Fruit fly (Drosophila melanogaster): ENCODE results near the gene nan.

The nan gene

dm6 chr3L:14190625-14191475 lies 1.4 kb upstream of the nan start, which contains the start of gene nuf:
TSS of gene nuf (plus strand) at chr3L:14190870.
- TF ChIP-seq pan (optimal IDR thresholded peaks at IDR 0.05) (no peak), psq (optimal IDR thresholded peaks at IDR 0.05) (no peak), EcR (GFP tag; optimal IDR thresholded peaks at IDR 0.05) (no peak)

dm6 chr3L:14189957-14190624 lies 643 bp upstream of the nan start:
- TF ChIP-seq Dll (optimal IDR thresholded peaks at IDR 0.05), result no peak

dm6 chr3L:14185049-14185448 lies 4.4 kb downstream of the nan start:
- no peak for TF ChIP-seq usp (GFP tag; optimal IDR thresholded peaks at IDR 0.05)
- no peak for TF ChIP-seq pan (optimal IDR thresholded peaks at IDR 0.05)
- no peak for TF ChIP-seq CG8478 (optimal IDR thresholded peaks at IDR 0.05)
- no peak for TF ChIP-seq Dll (optimal IDR thresholded peaks at IDR 0.05)
- no peak for TF ChIP-seq EcR (GFP tag; optimal IDR thresholded peaks at IDR 0.05)
- TF ChIP-seq psq (optimal IDR thresholded peaks at IDR 0.05), result no peak

dm6 chr3L:14178520-14178919 lies 10.9 kb downstream of the nan start, which contains the start of gene D:
TSS of gene D (minus strand) at chr3L:14178620.
- no peak for TF ChIP-seq Dll (optimal IDR thresholded peaks at IDR 0.05)

- TF ChIP-seq EcR (GFP tag; optimal IDR thresholded peaks at IDR 0.05), result no peak
- TF ChIP-seq Dll (optimal IDR thresholded peaks at IDR 0.05), result peak; percentile 86
- no peak for TF ChIP-seq psq (optimal IDR thresholded peaks at IDR 0.05)
- TF ChIP-seq usp (GFP tag; optimal IDR thresholded peaks at IDR 0.05), result no peak
- TF ChIP-seq CG8478 (optimal IDR thresholded peaks at IDR 0.05), result peak; percentile 83
- no peak for TF ChIP-seq pan (optimal IDR thresholded peaks at IDR 0.05)
These were observed 11.8 kb downstream of the nan start for dm6 chr3L:14177476-14178179.

- no peak for TF ChIP-seq Dll (optimal IDR thresholded peaks at IDR 0.05)
- TF ChIP-seq EcR (GFP tag; optimal IDR thresholded peaks at IDR 0.05), result no peak
- no peak for TF ChIP-seq pan (optimal IDR thresholded peaks at IDR 0.05)
- no peak for TF ChIP-seq CG8478 (optimal IDR thresholded peaks at IDR 0.05)
- TF ChIP-seq psq (optimal IDR thresholded peaks at IDR 0.05), result no peak
- no peak for TF ChIP-seq usp (GFP tag; optimal IDR thresholded peaks at IDR 0.05)
These were observed 15.3 kb downstream of the nan start for dm6 chr3L:14174197-14174596.

- TF ChIP-seq Dll (optimal IDR thresholded peaks at IDR 0.05) (no peak), psq (optimal IDR thresholded peaks at IDR 0.05) (no peak), EcR (GFP tag; optimal IDR thresholded peaks at IDR 0.05) (no peak)
These were observed 16.1 kb downstream of the nan start for dm6 chr3L:14173325-14173724.

dm6 chr3L:14172174-14172940 lies 17.1 kb downstream of the nan start:
- TF ChIP-seq pan (optimal IDR thresholded peaks at IDR 0.05) (no peak), psq (optimal IDR thresholded peaks at IDR 0.05) (no peak), Dll (optimal IDR thresholded peaks at IDR 0.05) (no peak), usp (GFP tag; optimal IDR thresholded peaks at IDR 0.05) (no peak), EcR (GFP tag; optimal IDR thresholded peaks at IDR 0.05) (no peak), CG8478 (optimal IDR thresholded peaks at IDR 0.05) (no peak)

dm6 chr3L:14170531-14170930 lies 18.9 kb downstream of the nan start:
- no peak for TF ChIP-seq usp (GFP tag; optimal IDR thresholded peaks at IDR 0.05)
- no peak for TF ChIP-seq EcR (GFP tag; optimal IDR thresholded peaks at IDR 0.05)
- TF ChIP-seq psq (optimal IDR thresholded peaks at IDR 0.05), result no peak
- TF ChIP-seq CG8478 (optimal IDR thresholded peaks at IDR 0.05), result no peak
- TF ChIP-seq pan (optimal IDR thresholded peaks at IDR 0.05), result no peak
- no peak for TF ChIP-seq Dll (optimal IDR thresholded peaks at IDR 0.05)

dm6 chr3L:14167917-14168316 lies 21.5 kb downstream of the nan start:
- no peak for TF ChIP-seq EcR (GFP tag; optimal IDR thresholded peaks at IDR 0.05)
- TF ChIP-seq usp (GFP tag; optimal IDR thresholded peaks at IDR 0.05), result no peak
- TF ChIP-seq psq (optimal IDR thresholded peaks at IDR 0.05), result no peak

dm6 chr3L:14166271-14166670 lies 23.2 kb downstream of the nan start:
- TF ChIP-seq Dll (optimal IDR thresholded peaks at IDR 0.05) (no peak), EcR (GFP tag; optimal IDR thresholded peaks at IDR 0.05) (no peak), usp (GFP tag; optimal IDR thresholded peaks at IDR 0.05) (no peak), pan (optimal IDR thresholded peaks at IDR 0.05) (no peak), CG8478 (optimal IDR thresholded peaks at IDR 0.05) (no peak), psq (optimal IDR thresholded peaks at IDR 0.05) (no peak)

dm6 chr3L:14161951-14162350 lies 27.5 kb downstream of the nan start:
- TF ChIP-seq pan (optimal IDR thresholded peaks at IDR 0.05), result no peak
- no peak for TF ChIP-seq EcR (GFP tag; optimal IDR thresholded peaks at IDR 0.05)
- no peak for TF ChIP-seq usp (GFP tag; optimal IDR thresholded peaks at IDR 0.05)
- no peak for TF ChIP-seq Dll (optimal IDR thresholded peaks at IDR 0.05)
- TF ChIP-seq CG8478 (optimal IDR thresholded peaks at IDR 0.05), result no peak
- TF ChIP-seq psq (optimal IDR thresholded peaks at IDR 0.05), result no peak

All from whole organism.